Fruit fly (Drosophila melanogaster): ENCODE results near the gene Tom.

The Tom gene

dm6 chr3L:15013957-15014692 is 45.0 kb downstream of the Tom start, which contains the start of gene Reck:
TSS of gene Reck (minus strand) at chr3L:15014062.
- TF ChIP-seq insv (optimal IDR thresholded peaks at IDR 0.05) (no peak), Myc (optimal IDR thresholded peaks at IDR 0.05) (no peak)
